3 fruit fly cellular contexts compared by ENCODE assay signal in the genomic region with DNA sequence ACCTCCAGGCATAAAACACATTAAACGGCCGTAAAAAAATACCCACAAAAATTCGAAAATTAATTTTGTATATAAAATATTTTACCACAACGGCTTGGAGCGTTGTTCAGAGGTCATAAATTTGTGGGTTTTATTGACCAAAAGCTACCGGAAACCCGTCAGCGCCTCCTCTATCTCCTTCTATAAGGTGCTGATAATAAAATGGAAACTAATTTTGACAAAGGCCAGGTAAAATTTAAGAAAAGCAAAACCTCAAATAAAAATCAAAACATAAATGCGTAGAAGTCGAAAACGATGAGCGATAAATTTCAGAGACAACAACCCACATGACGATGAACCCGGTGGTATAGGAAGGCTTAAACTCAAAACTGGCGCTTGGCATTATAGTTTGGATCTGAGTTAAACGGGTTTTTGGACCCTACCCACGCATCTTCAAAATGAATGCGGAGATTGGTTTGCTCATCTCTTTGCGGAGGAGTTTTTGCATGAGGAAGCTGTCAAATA.
TF ChIP-seq lines count a peak whose summit lies in the region.

No protein-coding gene starts in this region.

- TF ChIP-seq CTCF in whole organism, embryonic (GFP tag; optimal IDR thresholded peaks at IDR 0.05; lab: Kevin White, UChicago) = no peak

TF ChIP-seq in whole organism, embryonic, 481 proteins besides CTCF, POLR2A, EP300 and RAD21 (continues in another document):
- TF ChIP-seq Xbp1 (GFP tag; optimal IDR thresholded peaks at IDR 0.05; lab: Kevin White, UChicago) (no peak), Elba2 (GFP tag; optimal IDR thresholded peaks at IDR 0.05; lab: Kevin White, UChicago) (no peak), pum (GFP tag; optimal IDR thresholded peaks at IDR 0.05; lab: Kevin White, UChicago) (no peak), gem (tag; optimal IDR thresholded peaks at IDR 0.05; lab: Kevin White, UChicago) (no peak), HmgD (GFP tag; optimal IDR thresholded peaks at IDR 0.05; lab: Kevin White, UChicago) (no peak), Ada2b (GFP tag; IDR thresholded peaks at IDR 0.05; lab: Robert Waterston, UW) (no peak), Camta (GFP tag; optimal IDR thresholded peaks at IDR 0.05; lab: Kevin White, UChicago) (no peak), CG15479 (GFP tag; optimal IDR thresholded peaks at IDR 0.05; lab: Kevin White, UChicago) (no peak), Eip74EF (GFP tag; optimal IDR thresholded peaks at IDR 0.05; lab: Kevin White, UChicago) (peak in 1 of 2 experiments; percentile 64), CG6813 (GFP tag; optimal IDR thresholded peaks at IDR 0.05; lab: Kevin White, UChicago) (no peak), jumu (GFP tag; optimal IDR thresholded peaks at IDR 0.05; lab: Kevin White, UChicago) (no peak), Atf-2 (GFP tag; optimal IDR thresholded peaks at IDR 0.05; lab: Kevin White, UChicago) (no peak), crol (GFP tag; IDR thresholded peaks at IDR 0.05; lab: Robert Waterston, UW) (no peak), Meics (GFP tag; optimal IDR thresholded peaks at IDR 0.05; lab: Kevin White, UChicago) (no peak), twi (tag; optimal IDR thresholded peaks at IDR 0.05; lab: Kevin White, UChicago) (no peak), shn (GFP tag; optimal IDR thresholded peaks at IDR 0.05; lab: Kevin White, UChicago) (no peak), az2 (GFP tag; optimal IDR thresholded peaks at IDR 0.05; lab: Kevin White, UChicago) (no peak), run (tag; optimal IDR thresholded peaks at IDR 0.05; lab: Kevin White, UChicago) (peak; percentile 47), Pdp1 (GFP tag; optimal IDR thresholded peaks at IDR 0.05; lab: Kevin White, UChicago) (no peak), crc (GFP tag; optimal IDR thresholded peaks at IDR 0.05; lab: Kevin White, UChicago) (no peak), dysf (GFP tag; IDR thresholded peaks at IDR 0.05; lab: Robert Waterston, UW) (no peak), CG14965 (GFP tag; optimal IDR thresholded peaks at IDR 0.05; lab: Kevin White, UChicago; ENCODE audit: borderline replicate concordance) (no peak), Ets97D (GFP tag; optimal IDR thresholded peaks at IDR 0.05; lab: Kevin White, UChicago) (no peak), eve (GFP tag; optimal IDR thresholded peaks at IDR 0.05; lab: Kevin White, UChicago) (peak in 1 of 2 experiments; percentile 44), Fer3 (tag; optimal IDR thresholded peaks at IDR 0.05; lab: Kevin White, UChicago) (no peak), lola (GFP tag; optimal IDR thresholded peaks at IDR 0.05; lab: Kevin White, UChicago) (no peak), CG18764 (GFP tag; optimal IDR thresholded peaks at IDR 0.05; lab: Kevin White, UChicago) (no peak), Abd-B (GFP tag; optimal IDR thresholded peaks at IDR 0.05; lab: Kevin White, UChicago) (peak; percentile 1), PHDP (tag; optimal IDR thresholded peaks at IDR 0.05; lab: Kevin White, UChicago) (no peak), CG12391 (tag; optimal IDR thresholded peaks at IDR 0.05; lab: Kevin White, UChicago) (no peak)

TF ChIP-seq in whole organism, prepupa, 60 proteins besides CTCF, POLR2A, EP300 and RAD21:
- TF ChIP-seq Eip78C (GFP tag; lab: Kevin White, UChicago) = peak; percentile 54
- TF ChIP-seq CG32006 (GFP tag; optimal IDR thresholded peaks at IDR 0.05; lab: Kevin White, UChicago) = no peak

TF ChIP-seq in whole organism, pupa, 21 proteins besides CTCF, POLR2A, EP300 and RAD21:
- peak; percentile 38 for TF ChIP-seq EcR (GFP tag; optimal IDR thresholded peaks at IDR 0.05; lab: Kevin White, UChicago)
- no peak for TF ChIP-seq fd96Ca (GFP tag; IDR thresholded peaks at IDR 0.05; lab: Robert Waterston, UW)
